Worm (Caenorhabditis elegans) whole organism, L3 larva: ENCODE measurements around the gene popl-5.

Source experiments
- ZK546.5 ChIP-seq: sonication (generic microtip); optimal IDR thresholded peaks from 2 replicates; lab custom pipeline; 2017; ENCODE audit warnings: missing biosample characterization, missing genetic modification characterization
- aly-2 ChIP-seq: fragments of 150-350 bp; optimal IDR thresholded peaks from 2 replicates; lab custom pipeline; 2014; ENCODE audit warnings: missing biosample characterization, missing genetic modification characterization
- ceh-16 ChIP-seq: sonication (generic microtip); optimal IDR thresholded peaks from 2 replicates; lab custom pipeline; 2017; ENCODE audit warnings: missing biosample characterization, missing genetic modification characterization
- daf-12 ChIP-seq: fragments of 150-350 bp; optimal IDR thresholded peaks from 2 replicates; lab custom pipeline; 2014; ENCODE audit warnings: missing biosample characterization, missing genetic modification reagents, missing genetic modification characterization
- egl-27 ChIP-seq: sonication (generic microtip); optimal IDR thresholded peaks from 4 replicates; lab custom pipeline; 2017; ENCODE audit warnings: missing biosample characterization, missing genetic modification reagents, missing genetic modification characterization
- egl-5 ChIP-seq: fragments of 150-350 bp; optimal IDR thresholded peaks from 2 replicates; lab custom pipeline; 2017; ENCODE audit warnings: missing biosample characterization, missing genetic modification reagents, missing genetic modification characterization, inconsistent platforms
- elt-1 ChIP-seq: fragments of 150-350 bp; optimal IDR thresholded peaks from 2 replicates; lab custom pipeline; 2014; ENCODE audit warnings: missing biosample characterization, missing genetic modification characterization
- elt-2 ChIP-seq: sonication (generic microtip); optimal IDR thresholded peaks from 2 replicates; lab custom pipeline; 2016; ENCODE audit warnings: missing genetic modification reagents, mild to moderate bottlenecking, missing genetic modification characterization, missing compliant biosample characterization
- fkh-10 ChIP-seq: sonication (generic microtip); optimal IDR thresholded peaks from 2 replicates; lab custom pipeline; 2017; ENCODE audit warnings: missing biosample characterization, missing genetic modification reagents, missing genetic modification characterization
- fos-1 ChIP-seq: fragments of 150-350 bp; optimal IDR thresholded peaks from 2 replicates; lab custom pipeline; 2014; ENCODE audit warnings: missing biosample characterization, missing genetic modification characterization
- jun-1 ChIP-seq: fragments of 150-350 bp; optimal IDR thresholded peaks from 2 replicates; lab custom pipeline; 2014; ENCODE audit warnings: missing biosample characterization, missing genetic modification reagents, missing genetic modification characterization
- lin-15B ChIP-seq: fragments of 150-350 bp; optimal IDR thresholded peaks from 2 replicates; lab custom pipeline; 2014; ENCODE audit warnings: missing biosample characterization, missing genetic modification characterization
- lsy-12 ChIP-seq: sonication (generic microtip); optimal IDR thresholded peaks from 2 replicates; lab custom pipeline; 2016; ENCODE audit warnings: mild to moderate bottlenecking, missing genetic modification characterization, missing compliant biosample characterization
- mdl-1 ChIP-seq: fragments of 150-350 bp; optimal IDR thresholded peaks from 2 replicates; lab custom pipeline; 2014; ENCODE audit warnings: missing biosample characterization, missing genetic modification characterization
- mml-1 ChIP-seq: fragments of 150-350 bp; sonication (generic microtip); optimal IDR thresholded peaks from 3 replicates; lab custom pipeline; 2014; ENCODE audit warnings: missing biosample characterization, missing genetic modification characterization
- nfya-1 ChIP-seq: sonication (generic microtip); optimal IDR thresholded peaks from 2 replicates; lab custom pipeline; 2017; ENCODE audit warnings: missing genetic modification characterization, mild to moderate bottlenecking, missing compliant biosample characterization, antibody characterized with exemption, moderate library complexity; ENCODE audit not compliant: insufficient read depth
- nhr-12 ChIP-seq: fragments of 150-350 bp; optimal IDR thresholded peaks from 2 replicates; lab custom pipeline; 2014; ENCODE audit warnings: missing biosample characterization, missing genetic modification characterization
- nhr-28 ChIP-seq: fragments of 150-350 bp; optimal IDR thresholded peaks from 2 replicates; lab custom pipeline; 2014; ENCODE audit warnings: missing biosample characterization, missing genetic modification characterization
- nhr-43 ChIP-seq: sonication (generic microtip); optimal IDR thresholded peaks from 2 replicates; lab custom pipeline; 2016; ENCODE audit warnings: mild to moderate bottlenecking, missing genetic modification characterization, missing compliant biosample characterization; ENCODE audit not compliant: poor library complexity, severe bottlenecking
- nhr-67 ChIP-seq: fragments of 150-350 bp; optimal IDR thresholded peaks from 2 replicates; lab custom pipeline; 2014; ENCODE audit warnings: missing biosample characterization, missing genetic modification characterization
- nhr-76 ChIP-seq: fragments of 150-350 bp; sonication (generic microtip); optimal IDR thresholded peaks from 5 replicates; lab custom pipeline; 2014; ENCODE audit warnings: missing biosample characterization, missing genetic modification characterization
- nhr-77 ChIP-seq: fragments of 150-350 bp; optimal IDR thresholded peaks from 2 replicates; lab custom pipeline; 2014; ENCODE audit warnings: missing biosample characterization, missing genetic modification characterization
- pha-4 ChIP-seq: fragments of 150-350 bp; optimal IDR thresholded peaks from 2 replicates; lab custom pipeline; 2014; ENCODE audit warnings: missing biosample characterization, missing genetic modification reagents, missing genetic modification characterization
- pqm-1 ChIP-seq: fragments of 150-350 bp; optimal IDR thresholded peaks from 2 replicates; lab custom pipeline; 2017; ENCODE audit warnings: missing biosample characterization, missing genetic modification characterization, inconsistent platforms
- skn-1 ChIP-seq: fragments of 150-350 bp; optimal IDR thresholded peaks from 2 replicates; lab custom pipeline; 2014; ENCODE audit warnings: missing biosample characterization, missing genetic modification characterization
- snpc-4 ChIP-seq: fragments of 150-350 bp; optimal IDR thresholded peaks from 2 replicates; lab custom pipeline; 2014; ENCODE audit warnings: missing biosample characterization, missing genetic modification characterization
- tbx-2 ChIP-seq: sonication (generic microtip); optimal IDR thresholded peaks from 2 replicates; lab custom pipeline; 2016; ENCODE audit warnings: mild to moderate bottlenecking, missing genetic modification characterization, missing compliant biosample characterization
- unc-39 ChIP-seq: sonication (generic microtip); optimal IDR thresholded peaks from 4 replicates; lab custom pipeline; 2017; ENCODE audit warnings: missing biosample characterization, missing genetic modification characterization

Gene popl-5

DNA sequence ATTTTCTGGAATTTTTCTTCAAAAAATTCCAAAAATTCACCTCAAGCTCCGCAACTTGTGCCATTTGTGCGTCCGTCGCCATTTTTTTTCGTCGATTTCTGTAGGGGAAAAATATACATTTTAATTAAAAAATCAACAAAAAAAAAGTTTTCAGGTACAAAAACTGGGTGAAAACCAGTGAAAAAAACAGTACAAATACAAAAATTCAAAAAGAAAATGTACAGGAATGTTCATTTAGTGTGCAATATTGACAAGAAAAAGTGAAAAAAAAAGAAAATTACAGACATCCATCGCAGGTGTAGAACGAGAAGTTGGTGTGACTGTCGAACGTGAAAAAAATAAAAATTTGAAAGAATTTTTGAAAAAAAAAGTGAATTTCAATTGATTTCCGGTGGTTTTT lies 15.6 kb upstream of the popl-5 start, which contains the start of gene tin-10:
TSS of gene tin-10 (minus strand) at position 101 of the 400 bp plus-strand sequence.
- TF ChIP-seq egl-5 (tag; lab: Kevin White, UChicago) (no peak), nhr-43 (tag; lab: Kevin White, UChicago) (no peak), ceh-16 (tag; lab: Kevin White, UChicago) (no peak)

DNA sequence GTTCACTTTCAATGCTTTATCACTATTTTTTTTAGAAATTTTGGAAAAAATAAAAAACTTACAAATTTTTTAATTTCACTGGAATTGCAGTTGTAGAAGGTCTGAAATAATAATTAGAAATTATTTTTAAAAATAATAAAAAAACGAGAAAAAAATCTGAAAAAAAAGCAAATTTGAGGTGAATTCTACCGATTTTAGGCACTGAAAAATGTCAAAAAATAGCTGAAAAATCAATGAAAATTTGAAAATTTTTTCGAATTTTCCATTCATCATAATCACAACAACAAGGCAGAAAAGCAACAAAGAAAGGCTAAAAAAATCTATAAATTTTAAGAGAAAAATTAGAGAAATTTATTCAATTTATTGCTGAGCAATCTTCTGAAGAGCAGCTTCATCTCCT lies 13.5 kb upstream of the popl-5 start, which contains the start of gene nars-2:
TSS of gene nars-2 (minus strand) at position 101 of the 400 bp plus-strand sequence.
- no peak for TF ChIP-seq skn-1 (tag; lab: Kevin White, UChicago)
- TF ChIP-seq aly-2 (tag; lab: Kevin White, UChicago): no peak
- TF ChIP-seq fkh-10 (GFP tag; lab: Kevin White, UChicago): no peak
- TF ChIP-seq, all 47 proteins: peak for 0

DNA sequence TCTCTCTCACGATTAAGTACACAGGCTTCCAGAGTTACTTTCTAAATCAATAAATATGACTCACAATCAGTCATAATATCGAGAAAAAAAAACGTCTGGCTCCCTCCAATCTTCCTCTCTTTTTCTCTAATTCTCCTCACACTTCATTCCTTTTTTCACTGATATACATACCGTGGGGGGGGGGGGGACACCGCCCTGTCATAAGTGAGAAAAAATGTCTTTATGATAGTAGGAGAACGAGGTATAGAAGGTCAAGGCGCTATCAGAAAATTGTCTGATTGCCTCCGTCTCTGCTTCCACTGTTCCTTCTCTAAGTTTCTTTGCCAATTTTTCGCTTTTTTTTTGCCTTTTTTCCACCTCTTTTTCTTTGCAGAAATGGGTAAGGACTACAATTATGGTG lies 9.4 kb upstream of the popl-5 start, which contains the start of gene Y66D12A.24:
TSS of gene Y66D12A.24 (plus strand) at position 370 of the 400 bp plus-strand sequence.
- TF ChIP-seq elt-2 (tag; lab: Kevin White, UChicago) (peak; percentile 84), daf-12 (tag; lab: Kevin White, UChicago) (no peak), jun-1 (peak; percentile 45), mml-1 (no peak), nhr-67 (no peak), unc-39 (tag; lab: Kevin White, UChicago) (no peak), pqm-1 (tag; lab: Kevin White, UChicago) (peak; percentile 73), ZK546.5 (tag; lab: Kevin White, UChicago) (no peak), pha-4 (tag; lab: Kevin White, UChicago) (peak; percentile 21)

DNA sequence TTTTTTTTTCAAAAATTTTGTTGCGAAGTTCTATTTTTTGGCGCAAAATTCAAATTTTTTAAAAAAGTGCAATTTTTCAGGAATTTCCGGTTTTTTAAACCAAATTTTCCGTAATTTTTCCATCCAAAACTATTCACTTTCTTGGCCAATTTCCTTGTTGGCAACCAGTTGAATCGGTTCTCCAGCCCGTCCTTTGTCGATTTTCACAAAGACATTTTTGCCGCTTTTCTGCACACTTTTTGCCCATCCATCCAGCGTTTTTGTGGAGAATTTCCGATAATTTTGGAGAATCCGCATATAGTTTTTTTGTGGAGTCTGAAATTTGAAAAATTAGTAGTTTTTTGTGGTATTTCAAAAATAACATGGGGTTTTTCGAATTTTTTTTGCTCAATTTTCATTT lies 5.3 kb upstream of the popl-5 start:
- TF ChIP-seq skn-1 (tag; lab: Kevin White, UChicago) (no peak), snpc-4 (tag; lab: Kevin White, UChicago) (no peak), lsy-12 (no peak), pha-4 (tag; lab: Kevin White, UChicago) (no peak), jun-1 (no peak), nhr-28 (tag; lab: Kevin White, UChicago) (no peak), egl-27 (tag; lab: Kevin White, UChicago) (no peak), nhr-77 (no peak), nfya-1 (no peak), pqm-1 (tag; lab: Kevin White, UChicago) (no peak), tbx-2 (tag; lab: Kevin White, UChicago) (no peak), mdl-1 (tag; lab: Kevin White, UChicago) (no peak), egl-5 (tag; lab: Kevin White, UChicago) (no peak), lin-15B (tag; lab: Kevin White, UChicago) (no peak), fos-1 (tag; lab: Kevin White, UChicago) (no peak), elt-1 (tag; lab: Kevin White, UChicago) (no peak), nhr-12 (tag; lab: Kevin White, UChicago) (no peak)

DNA sequence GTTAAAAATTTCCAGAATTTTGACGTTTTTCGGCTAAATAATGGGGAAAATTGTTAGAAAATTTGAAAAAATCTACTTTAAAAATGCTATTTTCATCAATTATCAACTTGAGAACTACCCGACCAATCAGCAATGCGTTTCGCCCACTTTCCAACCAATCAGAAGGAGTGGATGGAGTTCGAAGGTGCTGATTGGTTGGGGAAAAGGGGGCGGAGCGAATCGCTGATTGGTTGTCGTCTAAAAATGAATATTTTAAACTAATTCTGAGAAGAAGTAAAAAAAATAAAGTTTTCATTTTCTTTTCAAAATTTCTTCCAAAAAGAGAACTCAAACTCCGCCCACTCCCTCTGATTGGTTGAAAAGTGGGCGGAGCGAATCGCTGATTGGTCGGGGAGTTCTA lies 3.1 kb upstream of the popl-5 start:
- TF ChIP-seq snpc-4 (tag; lab: Kevin White, UChicago) (no peak), nfya-1 (peak; percentile 92)
- TF ChIP-seq, all 47 proteins: peak for 1

DNA sequence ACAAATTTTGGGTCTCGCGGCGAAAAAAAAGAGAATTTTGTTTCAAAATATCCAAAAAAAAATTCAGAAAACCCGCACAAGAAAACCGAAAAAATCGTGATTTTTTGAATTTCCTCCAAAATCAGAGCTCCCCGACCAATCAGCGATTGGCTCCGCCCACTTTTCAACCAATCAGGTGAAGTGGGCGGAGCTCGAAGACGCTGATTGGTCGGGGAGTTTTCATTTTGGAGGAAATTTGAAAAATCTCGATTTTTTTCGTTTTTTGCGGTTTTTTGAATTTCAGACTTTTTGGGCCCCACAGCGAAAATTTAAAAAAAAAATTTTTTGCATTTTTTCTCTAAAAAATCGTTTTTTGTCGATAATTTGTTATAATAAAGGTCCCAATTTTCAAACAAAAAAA lies 2.5 kb upstream of the popl-5 start:
- TF ChIP-seq nhr-67 (no peak), nfya-1 (peak; percentile 64)

DNA sequence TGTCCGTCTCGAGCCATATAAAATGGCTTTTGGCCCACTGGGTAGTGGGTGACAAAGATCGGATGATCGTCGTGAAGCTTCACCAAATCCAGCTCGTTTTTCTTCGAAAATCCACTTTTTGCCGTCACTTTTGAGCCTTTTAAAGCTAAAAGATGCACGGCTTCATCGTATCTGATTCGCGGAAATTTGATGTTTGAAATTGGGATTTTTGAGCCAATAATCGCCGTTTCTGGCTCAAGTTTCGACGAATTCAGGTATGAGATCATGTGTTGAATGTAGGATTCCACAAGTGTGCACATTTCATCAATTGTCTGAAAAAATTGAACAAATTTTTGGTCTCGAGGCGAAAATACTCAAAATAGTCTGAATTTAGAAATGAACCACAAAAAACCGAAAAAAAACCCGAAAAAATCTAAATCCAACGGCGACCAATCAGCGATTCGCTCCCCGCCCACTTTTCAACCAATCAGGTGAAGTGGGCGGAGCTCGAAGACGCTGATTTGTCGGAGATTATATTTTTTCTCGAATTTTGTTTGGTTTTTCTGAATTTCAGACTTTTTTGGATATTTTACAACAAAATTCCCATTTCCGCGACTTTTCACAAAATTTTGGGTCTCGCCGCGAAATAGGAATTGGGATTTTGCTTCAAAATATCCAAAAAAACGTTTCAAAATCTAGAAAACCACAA lies 1.7 kb upstream of the popl-5 start:
- no peak for TF ChIP-seq nhr-76
- TF ChIP-seq nfya-1: peak; percentile 89
- no peak for TF ChIP-seq daf-12 (tag; lab: Kevin White, UChicago)
